Worm (Caenorhabditis elegans): ENCODE data around the gene ubc-22.

DNA sequence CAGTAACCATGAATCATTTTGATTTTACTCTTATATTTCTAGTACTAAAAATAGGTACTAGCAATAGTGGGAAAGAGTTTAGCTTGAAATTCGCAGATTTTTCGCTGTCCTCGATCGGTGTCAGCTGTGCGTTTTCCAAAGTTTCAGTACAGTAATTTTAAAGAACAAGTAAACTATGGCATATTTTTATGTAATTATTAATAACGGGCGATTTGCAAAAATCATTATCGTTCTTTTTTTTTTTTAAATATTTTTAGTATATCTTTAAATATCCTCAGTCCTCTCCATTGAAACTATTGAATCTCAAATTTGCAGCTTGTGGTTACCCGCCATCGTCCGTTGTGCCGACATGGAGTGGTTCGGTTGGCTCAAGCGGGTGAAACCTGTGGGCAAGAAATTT lies 23.8 kb upstream of the ubc-22 start, which contains the start of gene C13E3.1:
- TF ChIP-seq pes-1 (GFP tag; IDR thresholded peaks at IDR 0.05) (no peak), ama-1 (optimal IDR thresholded peaks at IDR 0.05) (no peak), tbx-11 (GFP tag; IDR thresholded peaks at IDR 0.05) (no peak), scrt-1 (GFP tag; IDR thresholded peaks at IDR 0.05) (no peak), B0310.2 (tag; optimal IDR thresholded peaks at IDR 0.05) (no peak), tra-4 (tag; optimal IDR thresholded peaks at IDR 0.05) (no peak), hnd-1 (tag; optimal IDR thresholded peaks at IDR 0.05) (no peak), hmg-4 (GFP tag; optimal IDR thresholded peaks at IDR 0.05) (no peak), ceh-13 (GFP tag; optimal IDR thresholded peaks at IDR 0.05) (no peak), hmbx-1 (tag; optimal IDR thresholded peaks at IDR 0.05) (no peak), ceh-36 (tag; optimal IDR thresholded peaks at IDR 0.05) (no peak), F13C5.2 (tag; optimal IDR thresholded peaks at IDR 0.05) (no peak), sea-1 (GFP tag; conservative IDR thresholded peaks at IDR 0.05) (no peak)
